Fruit fly (Drosophila melanogaster) Kc167 (cell line): ENCODE measurements around the gene CCT2.

ENCODE experiments used
- Myc ChIP-seq: fragments of >200 bp; optimal IDR thresholded peaks from 2 replicates; lab custom pipeline; 2017; ENCODE audit warnings: missing external identifiers
- insv ChIP-seq: fragments of >200 bp; optimal IDR thresholded peaks from 3 replicates; lab custom pipeline; 2018; ENCODE audit warnings: missing external identifiers
- psq ChIP-seq: fragments of >200 bp; optimal IDR thresholded peaks from 2 replicates; lab custom pipeline; 2017; ENCODE audit warnings: missing external identifiers
- ttk ChIP-seq: sonication (Bioruptor generic); optimal IDR thresholded peaks from 2 replicates; lab custom pipeline; 2017; ENCODE audit warnings: missing external identifiers

- TF ChIP-seq ttk (lab: Kevin White, UChicago) (no peak), Myc (lab: Kevin White, UChicago) (no peak), psq (lab: Kevin White, UChicago) (no peak), insv (lab: Kevin White, UChicago) (no peak)
These were observed 26.6 kb upstream of the CCT2 start for dm6 chrX:9062665-9063064.
